Worm (Caenorhabditis elegans): Measurements from ENCODE around the gene Y57A10B.7.

Y57A10B.7 gene

ce11 chrII:12420486-12420885 is 26.9 kb upstream of the Y57A10B.7 start, which contains the start of gene sre-26 (continued):
- TF ChIP-seq aptf-2 (GFP tag; conservative IDR thresholded peaks at IDR 0.05) (no peak), ceh-79 (tag; optimal IDR thresholded peaks at IDR 0.05) (no peak)

ce11 chrII:12417996-12418395 is 24.4 kb upstream of the Y57A10B.7 start:
- TF ChIP-seq egl-18 (GFP tag; IDR thresholded peaks at IDR 0.05): no peak
- TF ChIP-seq fkh-3 (tag; optimal IDR thresholded peaks at IDR 0.05): no peak
- TF ChIP-seq dox-1 (GFP tag; IDR thresholded peaks at IDR 0.05): no peak
- no peak for TF ChIP-seq attf-5 (GFP tag; optimal IDR thresholded peaks at IDR 0.05)
- TF ChIP-seq snpc-1.1 (tag; optimal IDR thresholded peaks at IDR 0.05; ENCODE audit: insufficient read depth): no peak
- TF ChIP-seq unc-130 (GFP tag; optimal IDR thresholded peaks at IDR 0.05): no peak
- TF ChIP-seq Y56A3A.18 (GFP tag; IDR thresholded peaks at IDR 0.05): no peak
- TF ChIP-seq dpff-1 (tag; optimal IDR thresholded peaks at IDR 0.05): no peak
- TF ChIP-seq rcor-1 (GFP tag; IDR thresholded peaks at IDR 0.05): no peak

- TF ChIP-seq lin-40 (tag; optimal IDR thresholded peaks at IDR 0.05): no peak
- no peak for TF ChIP-seq tlf-1 (GFP tag; optimal IDR thresholded peaks at IDR 0.05)
- no peak for TF ChIP-seq let-526 (GFP tag; IDR thresholded peaks at IDR 0.05)
- no peak for TF ChIP-seq nhr-80 (tag; optimal IDR thresholded peaks at IDR 0.05)
- TF ChIP-seq pbrm-1 (GFP tag; IDR thresholded peaks at IDR 0.05): no peak
These were observed 23.9 kb upstream of the Y57A10B.7 start, which contains the start of gene sre-27 for ce11 chrII:12417514-12417913. sre-27 (minus strand) TSS chrII:12417614.

- no peak for TF ChIP-seq T26A5.8 (tag; optimal IDR thresholded peaks at IDR 0.05)
- TF ChIP-seq ZK185.1 (tag; optimal IDR thresholded peaks at IDR 0.05; ENCODE audit: poor library complexity, severe bottlenecking): no peak
These were observed 21.2 kb upstream of the Y57A10B.7 start, which contains the start of gene Y57A10C.11 for ce11 chrII:12414805-12415204. Y57A10C.11 (minus strand) TSS chrII:12414905.

- TF ChIP-seq tlf-1 (GFP tag; optimal IDR thresholded peaks at IDR 0.05) (no peak), dpl-1 (GFP tag; optimal IDR thresholded peaks at IDR 0.05) (no peak), tbp1 (GFP tag; optimal IDR thresholded peaks at IDR 0.05) (no peak), aptf-2 (GFP tag; conservative IDR thresholded peaks at IDR 0.05) (no peak), mcd-1 (GFP tag; IDR thresholded peaks at IDR 0.05) (no peak), nfya-1 (tag; optimal IDR thresholded peaks at IDR 0.05; ENCODE audit: borderline replicate concordance, insufficient read depth) (no peak), ztf-3 (GFP tag; optimal IDR thresholded peaks at IDR 0.05) (no peak), F22D6.2 (tag; optimal IDR thresholded peaks at IDR 0.05) (no peak), madf-8 (GFP tag; conservative IDR thresholded peaks at IDR 0.05) (no peak), akir-1 (GFP tag; optimal IDR thresholded peaks at IDR 0.05) (no peak), mel-28 (tag; optimal IDR thresholded peaks at IDR 0.05; ENCODE audit: borderline replicate concordance) (no peak), him-1 (tag; optimal IDR thresholded peaks at IDR 0.05) (no peak), efl-1 (GFP tag; optimal IDR thresholded peaks at IDR 0.05) (no peak), chd-7 (tag; optimal IDR thresholded peaks at IDR 0.05) (no peak), ceh-91 (GFP tag; IDR thresholded peaks at IDR 0.05) (no peak), sea-2 (GFP tag; IDR thresholded peaks at IDR 0.05) (no peak)
These were observed 18.8 kb upstream of the Y57A10B.7 start, which contains the start of gene Y57A10C.1 for ce11 chrII:12412417-12412816. Y57A10C.1 (minus strand) TSS chrII:12412517.

All from whole organism, young adult.